Fruit fly (Drosophila melanogaster): Measurements from ENCODE around the gene CG7079.

DNA sequence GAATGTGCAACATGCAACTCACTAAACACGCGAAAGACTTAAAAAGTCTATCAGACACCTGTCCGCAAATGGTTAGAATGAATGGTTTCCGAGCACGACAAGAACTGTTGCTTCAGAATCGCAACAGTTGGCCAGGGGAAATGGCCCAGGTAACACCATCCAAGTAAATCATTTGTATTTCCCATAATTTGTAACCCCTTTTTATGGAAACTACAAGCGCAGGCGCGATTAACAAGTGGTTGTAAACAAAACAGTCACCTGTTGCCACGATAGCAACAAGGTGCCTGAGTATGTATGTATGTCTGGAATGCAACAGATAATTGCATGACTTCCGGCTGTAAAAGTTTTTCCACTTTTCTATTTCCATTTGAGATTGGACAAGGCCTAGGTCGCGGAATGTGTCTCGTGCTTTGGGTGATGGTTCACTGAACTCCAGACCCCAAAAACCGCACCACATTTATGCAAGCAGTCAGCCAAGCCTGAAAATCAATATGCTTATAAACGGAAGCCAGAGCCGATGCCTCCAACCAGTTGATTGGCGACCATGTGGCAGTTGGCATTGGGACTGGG is 5.0 kb downstream of the CG7079 start, which contains the start of gene CG12278:
- TF ChIP-seq pan (optimal IDR thresholded peaks at IDR 0.05) (no peak), Dll (optimal IDR thresholded peaks at IDR 0.05) (no peak), usp (GFP tag; optimal IDR thresholded peaks at IDR 0.05) (no peak), CG8478 (optimal IDR thresholded peaks at IDR 0.05) (no peak)

Data from whole organism.